Worm (Caenorhabditis elegans) whole organism, L3 larva: ENCODE data around the gene C01G6.3.

Experiments used
- R02D3.7 ChIP-seq: fragments of 150-350 bp; optimal IDR thresholded peaks from 2 replicates; lab custom pipeline; 2014; ENCODE audit warnings: missing biosample characterization, missing genetic modification characterization
- ZK546.5 ChIP-seq: sonication (generic microtip); optimal IDR thresholded peaks from 2 replicates; lab custom pipeline; 2017; ENCODE audit warnings: missing biosample characterization, missing genetic modification characterization
- aly-2 ChIP-seq: fragments of 150-350 bp; optimal IDR thresholded peaks from 2 replicates; lab custom pipeline; 2014; ENCODE audit warnings: missing biosample characterization, missing genetic modification characterization
- ama-1 ChIP-seq: fragments of 150-350 bp; optimal IDR thresholded peaks from 2 replicates; lab custom pipeline; 2018
- ceh-28 ChIP-seq: fragments of 150-350 bp; optimal IDR thresholded peaks from 2 replicates; lab custom pipeline; 2014; ENCODE audit warnings: missing biosample characterization, missing genetic modification reagents, missing genetic modification characterization
- ceh-82 ChIP-seq: fragments of 150-350 bp; optimal IDR thresholded peaks from 2 replicates; lab custom pipeline; 2014; ENCODE audit warnings: missing biosample characterization, missing genetic modification characterization
- ceh-9 ChIP-seq: sonication (generic microtip); optimal IDR thresholded peaks from 2 replicates; lab custom pipeline; 2018; ENCODE audit warnings: missing biosample characterization, missing genetic modification characterization
- daf-12 ChIP-seq: fragments of 150-350 bp; optimal IDR thresholded peaks from 2 replicates; lab custom pipeline; 2014; ENCODE audit warnings: missing biosample characterization, missing genetic modification reagents, missing genetic modification characterization
- egl-27 ChIP-seq: sonication (generic microtip); optimal IDR thresholded peaks from 4 replicates; lab custom pipeline; 2017; ENCODE audit warnings: missing biosample characterization, missing genetic modification reagents, missing genetic modification characterization
- egl-5 ChIP-seq: fragments of 150-350 bp; optimal IDR thresholded peaks from 2 replicates; lab custom pipeline; 2017; ENCODE audit warnings: missing biosample characterization, missing genetic modification reagents, missing genetic modification characterization, inconsistent platforms
- elt-1 ChIP-seq: fragments of 150-350 bp; optimal IDR thresholded peaks from 2 replicates; lab custom pipeline; 2014; ENCODE audit warnings: missing biosample characterization, missing genetic modification characterization
- elt-2 ChIP-seq: sonication (generic microtip); optimal IDR thresholded peaks from 2 replicates; lab custom pipeline; 2016; ENCODE audit warnings: missing genetic modification reagents, mild to moderate bottlenecking, missing genetic modification characterization, missing compliant biosample characterization
- elt-3 ChIP-seq, 3 experiments: fragments of 150-350 bp in 1 of 3; sonication (generic microtip) in 2 of 3; optimal IDR thresholded peaks; 2 replicates in 2 of 3; 4 replicates in 1 of 3; lab custom pipeline; 2014 to 2017; ENCODE audit warnings: missing biosample characterization in 3 of 3, missing genetic modification characterization in 3 of 3
- eor-1 ChIP-seq, 2 experiments: fragments of 150-350 bp; optimal IDR thresholded peaks; 2 replicates each; lab custom pipeline; 2014 to 2018; ENCODE audit warnings: missing biosample characterization in 2 of 2, missing genetic modification characterization in 2 of 2
- fkh-10 ChIP-seq: sonication (generic microtip); optimal IDR thresholded peaks from 2 replicates; lab custom pipeline; 2017; ENCODE audit warnings: missing biosample characterization, missing genetic modification reagents, missing genetic modification characterization
- fkh-2 ChIP-seq: fragments of 150-350 bp; optimal IDR thresholded peaks from 2 replicates; lab custom pipeline; 2014; ENCODE audit warnings: missing biosample characterization, missing genetic modification reagents, missing genetic modification characterization
- fos-1 ChIP-seq: fragments of 150-350 bp; optimal IDR thresholded peaks from 2 replicates; lab custom pipeline; 2014; ENCODE audit warnings: missing biosample characterization, missing genetic modification characterization
- hmg-11 ChIP-seq: sonication (generic microtip); optimal IDR thresholded peaks from 2 replicates; lab custom pipeline; 2016; ENCODE audit warnings: missing genetic modification characterization, missing compliant biosample characterization
- lin-15B ChIP-seq: fragments of 150-350 bp; optimal IDR thresholded peaks from 2 replicates; lab custom pipeline; 2014; ENCODE audit warnings: missing biosample characterization, missing genetic modification characterization
- lin-39 ChIP-seq: fragments of 150-350 bp; optimal IDR thresholded peaks from 2 replicates; lab custom pipeline; 2018; ENCODE audit warnings: missing biosample characterization, missing genetic modification reagents, missing genetic modification characterization
- lsy-12 ChIP-seq: sonication (generic microtip); optimal IDR thresholded peaks from 2 replicates; lab custom pipeline; 2016; ENCODE audit warnings: mild to moderate bottlenecking, missing genetic modification characterization, missing compliant biosample characterization
- mdl-1 ChIP-seq: fragments of 150-350 bp; optimal IDR thresholded peaks from 2 replicates; lab custom pipeline; 2014; ENCODE audit warnings: missing biosample characterization, missing genetic modification characterization
- mml-1 ChIP-seq: fragments of 150-350 bp; sonication (generic microtip); optimal IDR thresholded peaks from 3 replicates; lab custom pipeline; 2014; ENCODE audit warnings: missing biosample characterization, missing genetic modification characterization
- nfya-1 ChIP-seq: sonication (generic microtip); optimal IDR thresholded peaks from 2 replicates; lab custom pipeline; 2017; ENCODE audit warnings: missing genetic modification characterization, mild to moderate bottlenecking, missing compliant biosample characterization, antibody characterized with exemption, moderate library complexity; ENCODE audit not compliant: insufficient read depth
- nhr-11 ChIP-seq: fragments of 150-350 bp; optimal IDR thresholded peaks from 2 replicates; lab custom pipeline; 2014; ENCODE audit warnings: missing biosample characterization, missing genetic modification characterization
- nhr-12 ChIP-seq: fragments of 150-350 bp; optimal IDR thresholded peaks from 2 replicates; lab custom pipeline; 2014; ENCODE audit warnings: missing biosample characterization, missing genetic modification characterization
- nhr-237 ChIP-seq: fragments of 150-350 bp; optimal IDR thresholded peaks from 2 replicates; lab custom pipeline; 2014; ENCODE audit warnings: missing biosample characterization, missing genetic modification characterization
- nhr-25 ChIP-seq: sonication (generic microtip); optimal IDR thresholded peaks from 2 replicates; lab custom pipeline; 2017; ENCODE audit warnings: missing biosample characterization, missing genetic modification characterization
- nhr-28 ChIP-seq: fragments of 150-350 bp; optimal IDR thresholded peaks from 2 replicates; lab custom pipeline; 2014; ENCODE audit warnings: missing biosample characterization, missing genetic modification characterization
- nhr-43 ChIP-seq: sonication (generic microtip); optimal IDR thresholded peaks from 2 replicates; lab custom pipeline; 2016; ENCODE audit warnings: mild to moderate bottlenecking, missing genetic modification characterization, missing compliant biosample characterization; ENCODE audit not compliant: poor library complexity, severe bottlenecking
- nhr-67 ChIP-seq: fragments of 150-350 bp; optimal IDR thresholded peaks from 2 replicates; lab custom pipeline; 2014; ENCODE audit warnings: missing biosample characterization, missing genetic modification characterization
- nhr-76 ChIP-seq: fragments of 150-350 bp; sonication (generic microtip); optimal IDR thresholded peaks from 5 replicates; lab custom pipeline; 2014; ENCODE audit warnings: missing biosample characterization, missing genetic modification characterization
- nhr-77 ChIP-seq: fragments of 150-350 bp; optimal IDR thresholded peaks from 2 replicates; lab custom pipeline; 2014; ENCODE audit warnings: missing biosample characterization, missing genetic modification characterization
- pha-4 ChIP-seq: fragments of 150-350 bp; optimal IDR thresholded peaks from 2 replicates; lab custom pipeline; 2014; ENCODE audit warnings: missing biosample characterization, missing genetic modification reagents, missing genetic modification characterization
- pqm-1 ChIP-seq: fragments of 150-350 bp; optimal IDR thresholded peaks from 2 replicates; lab custom pipeline; 2017; ENCODE audit warnings: missing biosample characterization, missing genetic modification characterization, inconsistent platforms
- sea-2 ChIP-seq: fragments of 150-350 bp; sonication (generic microtip); optimal IDR thresholded peaks from 4 replicates; lab custom pipeline; 2014; ENCODE audit warnings: missing biosample characterization, missing genetic modification reagents, missing genetic modification characterization
- skn-1 ChIP-seq: fragments of 150-350 bp; optimal IDR thresholded peaks from 2 replicates; lab custom pipeline; 2014; ENCODE audit warnings: missing biosample characterization, missing genetic modification characterization
- snpc-4 ChIP-seq: fragments of 150-350 bp; optimal IDR thresholded peaks from 2 replicates; lab custom pipeline; 2014; ENCODE audit warnings: missing biosample characterization, missing genetic modification characterization
- tbx-2 ChIP-seq: sonication (generic microtip); optimal IDR thresholded peaks from 2 replicates; lab custom pipeline; 2016; ENCODE audit warnings: mild to moderate bottlenecking, missing genetic modification characterization, missing compliant biosample characterization
- unc-39 ChIP-seq: sonication (generic microtip); optimal IDR thresholded peaks from 4 replicates; lab custom pipeline; 2017; ENCODE audit warnings: missing biosample characterization, missing genetic modification characterization
- ztf-11 ChIP-seq: fragments of 150-350 bp; optimal IDR thresholded peaks from 2 replicates; lab custom pipeline; 2014; ENCODE audit warnings: missing biosample characterization, missing genetic modification characterization
- ztf-4 ChIP-seq: fragments of 150-350 bp; optimal IDR thresholded peaks from 2 replicates; lab custom pipeline; 2014; ENCODE audit warnings: missing biosample characterization, missing genetic modification characterization

Gene C01G6.3

ce11 chrII:9277153-9277552, 7.5 kb downstream of the C01G6.3 start:
- TF ChIP-seq R02D3.7 (tag; lab: Kevin White, UChicago) (no peak), nhr-77 (tag; lab: Kevin White, UChicago) (no peak), lin-39 (tag; lab: Kevin White, UChicago) (no peak), nhr-25 (tag; lab: Kevin White, UChicago) (peak; percentile 7), pha-4 (no peak)

ce11 chrII:9279016-9279415, 9.3 kb downstream of the C01G6.3 start:
- TF ChIP-seq aly-2 (tag; lab: Kevin White, UChicago) = no peak
- no peak for TF ChIP-seq lin-39 (tag; lab: Kevin White, UChicago)
- TF ChIP-seq egl-27 (tag; lab: Kevin White, UChicago) = no peak
- no peak for TF ChIP-seq nhr-76 (tag; lab: Kevin White, UChicago)
- TF ChIP-seq tbx-2 (tag; lab: Kevin White, UChicago) = no peak
- no peak for TF ChIP-seq snpc-4
- TF ChIP-seq fos-1 (tag; lab: Kevin White, UChicago) = no peak
- TF ChIP-seq elt-3 (tag; optimal IDR thresholded peaks at IDR 0.05; lab: Kevin White, UChicago) = no peak

- TF ChIP-seq pha-4 (no peak), pqm-1 (tag; lab: Kevin White, UChicago) (peak; percentile 7), eor-1 (tag; optimal IDR thresholded peaks at IDR 0.05; lab: Kevin White, UChicago) (no peak), ceh-82 (no peak), elt-2 (peak; percentile 61), ceh-9 (tag; lab: Kevin White, UChicago) (no peak), elt-3 (tag; optimal IDR thresholded peaks at IDR 0.05; lab: Kevin White, UChicago) (no peak)
Observed at ce11 chrII:9280048-9280772, 10.5 kb downstream of the C01G6.3 start, which contains the start of gene gldi-3. gldi-3 (minus strand) TSS chrII:9280098.

ce11 chrII:9280846-9281245, 11.2 kb downstream of the C01G6.3 start:
- peak; percentile 41 for TF ChIP-seq ama-1 (lab: Kevin White, UChicago)
- TF ChIP-seq pha-4 = peak; percentile 93
- no peak for TF ChIP-seq nhr-76 (tag; lab: Kevin White, UChicago)
- TF ChIP-seq, all 47 proteins: peak for 2

ce11 chrII:9281595-9281994, 11.9 kb downstream of the C01G6.3 start:
- no peak for TF ChIP-seq snpc-4
- no peak for TF ChIP-seq ztf-11 (tag; lab: Kevin White, UChicago)
- no peak for TF ChIP-seq fos-1 (tag; lab: Kevin White, UChicago)
- no peak for TF ChIP-seq ceh-9 (tag; lab: Kevin White, UChicago)
- TF ChIP-seq fkh-2 (tag; lab: Kevin White, UChicago) = no peak
- TF ChIP-seq nhr-43 (tag; lab: Kevin White, UChicago) = no peak
- no peak for TF ChIP-seq eor-1 (tag; optimal IDR thresholded peaks at IDR 0.05; lab: Kevin White, UChicago)
- TF ChIP-seq lsy-12 (tag; lab: Kevin White, UChicago) = no peak
- TF ChIP-seq mdl-1 = no peak
- no peak for TF ChIP-seq elt-3 (tag; optimal IDR thresholded peaks at IDR 0.05; lab: Kevin White, UChicago)
- no peak for TF ChIP-seq skn-1 (tag; lab: Kevin White, UChicago)
- no peak for TF ChIP-seq sea-2 (GFP tag; lab: Kevin White, UChicago)
- TF ChIP-seq egl-27 (tag; lab: Kevin White, UChicago) = no peak
- no peak for TF ChIP-seq tbx-2 (tag; lab: Kevin White, UChicago)
- TF ChIP-seq hmg-11 (tag; lab: Kevin White, UChicago) = peak; percentile 57
- TF ChIP-seq nhr-237 (tag; lab: Kevin White, UChicago) = no peak
- no peak for TF ChIP-seq nhr-25 (tag; lab: Kevin White, UChicago)
- no peak for TF ChIP-seq pqm-1 (tag; lab: Kevin White, UChicago)
- no peak for TF ChIP-seq ztf-4 (tag; lab: Kevin White, UChicago)
- no peak for TF ChIP-seq ceh-82
- no peak for TF ChIP-seq ceh-28 (tag; lab: Kevin White, UChicago)
- no peak for TF ChIP-seq elt-1
- TF ChIP-seq nhr-12 = no peak
- TF ChIP-seq elt-2 = no peak
- peak; percentile 56 for TF ChIP-seq nfya-1
- TF ChIP-seq ama-1 (lab: Kevin White, UChicago) = peak; percentile 40
- TF ChIP-seq nhr-77 (tag; lab: Kevin White, UChicago) = no peak
- TF ChIP-seq nhr-28 (tag; lab: Kevin White, UChicago) = no peak
- TF ChIP-seq mml-1 (tag; lab: Kevin White, UChicago) = no peak
- no peak for TF ChIP-seq fkh-10 (GFP tag; lab: Kevin White, UChicago)
- no peak for TF ChIP-seq unc-39 (tag; lab: Kevin White, UChicago)
- peak; percentile 69 for TF ChIP-seq egl-5 (tag; lab: Kevin White, UChicago)
- no peak for TF ChIP-seq nhr-76 (tag; lab: Kevin White, UChicago)
- peak; percentile 55 for TF ChIP-seq lin-39 (tag; lab: Kevin White, UChicago)
- TF ChIP-seq ZK546.5 = no peak
- peak; percentile 6 for TF ChIP-seq lin-15B (tag; lab: Kevin White, UChicago)
- no peak for TF ChIP-seq daf-12
- TF ChIP-seq nhr-67 (tag; lab: Kevin White, UChicago) = no peak
- TF ChIP-seq aly-2 (tag; lab: Kevin White, UChicago) = no peak
- no peak for TF ChIP-seq nhr-11 (tag; lab: Kevin White, UChicago)
